Worm (Caenorhabditis elegans): ENCODE measurements around the gene ZK1127.12.

- TF ChIP-seq ztf-11 (tag; optimal IDR thresholded peaks at IDR 0.05) = no peak
- no peak for TF ChIP-seq Y105C5A.15 (GFP tag; IDR thresholded peaks at IDR 0.05)
- TF ChIP-seq mes-2 (tag; optimal IDR thresholded peaks at IDR 0.05; ENCODE audit: poor library complexity, severe bottlenecking) = no peak
- no peak for TF ChIP-seq zag-1 (tag; optimal IDR thresholded peaks at IDR 0.05)
- TF ChIP-seq nhr-25 (tag; optimal IDR thresholded peaks at IDR 0.05; ENCODE audit: borderline replicate concordance, insufficient read depth) = no peak
- TF ChIP-seq gei-8 (GFP tag; optimal IDR thresholded peaks at IDR 0.05) = no peak
- no peak for TF ChIP-seq ces-1 (GFP tag; optimal IDR thresholded peaks at IDR 0.05)
- TF ChIP-seq R02D3.7 (tag; optimal IDR thresholded peaks at IDR 0.05) = no peak
- no peak for TF ChIP-seq mep-1 (tag; optimal IDR thresholded peaks at IDR 0.05)
- TF ChIP-seq fos-1 (tag; optimal IDR thresholded peaks at IDR 0.05) = no peak
- no peak for TF ChIP-seq T26A8.4 (GFP tag; IDR thresholded peaks at IDR 0.05)
- TF ChIP-seq ceh-82 (tag; optimal IDR thresholded peaks at IDR 0.05) = no peak
- no peak for TF ChIP-seq mdt-29 (GFP tag; IDR thresholded peaks at IDR 0.05)
Measured at ce11 chrII:7093339-7093821, 41.5 kb downstream of the ZK1127.12 start, which contains the start of gene T02G5.3.

Measured in whole organism, L4 larva.